Fruit fly (Drosophila melanogaster) whole organism, embryonic: ENCODE data around the gene CG13024.

Experiments
- Asciz ChIP-seq: fragments of 200-800 bp; sonication (Bioruptor generic); optimal IDR thresholded peaks from 2 replicates; lab custom pipeline; 2017; ENCODE audit warnings: missing biosample characterization, mild to moderate bottlenecking, missing genetic modification characterization, missing genetic modification reagents
- Bteb2 ChIP-seq: fragments of 200-800 bp; sonication (Bioruptor generic); optimal IDR thresholded peaks from 2 replicates; lab custom pipeline; 2016; ENCODE audit warnings: missing biosample characterization, missing genetic modification characterization
- CG10147 ChIP-seq: fragments of 200-800 bp; sonication (Bioruptor generic); optimal IDR thresholded peaks from 2 replicates; lab custom pipeline; 2019; ENCODE audit warnings: missing biosample characterization, mild to moderate bottlenecking, missing genetic modification characterization, moderate library complexity
- CG12659 ChIP-seq: fragments of 200-800 bp; sonication (Bioruptor generic); optimal IDR thresholded peaks from 3 replicates; lab custom pipeline; 2017; ENCODE audit warnings: mild to moderate bottlenecking, missing biosample characterization, missing genetic modification reagents, missing genetic modification characterization
- CG13287 ChIP-seq: fragments of 200-800 bp; sonication (Bioruptor generic); IDR thresholded peaks from 2 replicates; pipeline ENCODE4 v1.3.6; 2022; ENCODE audit warnings: missing biosample characterization, missing genetic modification characterization; ENCODE audit not compliant: partially characterized antibody
- CG13894 ChIP-seq: fragments of 200-800 bp; sonication (Bioruptor generic); optimal IDR thresholded peaks from 3 replicates; lab custom pipeline; 2018; ENCODE audit warnings: missing biosample characterization, mild to moderate bottlenecking, missing genetic modification characterization, moderate library complexity
- CG14710 ChIP-seq: fragments of 200-800 bp; sonication (Bioruptor generic); optimal IDR thresholded peaks from 3 replicates; lab custom pipeline; 2019; ENCODE audit warnings: missing biosample characterization, mild to moderate bottlenecking, missing genetic modification characterization, moderate library complexity
- CG15601 ChIP-seq: fragments of 200-800 bp; sonication (Bioruptor generic); optimal IDR thresholded peaks from 3 replicates; lab custom pipeline; 2019; ENCODE audit warnings: missing biosample characterization, mild to moderate bottlenecking, missing genetic modification characterization, moderate library complexity
- CG16813 ChIP-seq: fragments of 200-800 bp; sonication (Bioruptor generic); IDR thresholded peaks from 3 replicates; pipeline ENCODE4 v1.3.6; 2022; ENCODE audit warnings: missing biosample characterization, missing genetic modification characterization; ENCODE audit not compliant: partially characterized antibody
- CG16863 ChIP-seq: fragments of 200-800 bp; sonication (Bioruptor generic); optimal IDR thresholded peaks from 3 replicates; lab custom pipeline; 2016; ENCODE audit warnings: missing biosample characterization, missing genetic modification characterization
- CG17612 ChIP-seq: fragments of 200-800 bp; sonication (Bioruptor generic); IDR thresholded peaks from 2 replicates; pipeline ENCODE4 v1.3.6; 2022; ENCODE audit warnings: missing biosample characterization, missing genetic modification characterization
- CG17912 ChIP-seq: fragments of 200-800 bp; sonication (Bioruptor generic); optimal IDR thresholded peaks from 2 replicates; lab custom pipeline; 2018; ENCODE audit warnings: missing biosample characterization, mild to moderate bottlenecking, missing genetic modification characterization
- CG2116 ChIP-seq: fragments of 200-800 bp; sonication (Bioruptor generic); optimal IDR thresholded peaks from 3 replicates; lab custom pipeline; 2018; ENCODE audit warnings: missing biosample characterization, mild to moderate bottlenecking, missing genetic modification characterization
- CG2120 ChIP-seq: fragments of 200-800 bp; sonication (Bioruptor generic); optimal IDR thresholded peaks from 3 replicates; lab custom pipeline; 2016; ENCODE audit warnings: missing biosample characterization, missing genetic modification characterization
- CG2199 ChIP-seq: fragments of 200-800 bp; sonication (Bioruptor generic); IDR thresholded peaks from 3 replicates; pipeline ENCODE4 v1.3.6; 2022; ENCODE audit warnings: missing biosample characterization, missing genetic modification characterization
- CG2889 ChIP-seq: fragments of 200-800 bp; sonication (Bioruptor generic); IDR thresholded peaks from 3 replicates; pipeline ENCODE4 v1.3.6; 2022; ENCODE audit warnings: missing biosample characterization, missing genetic modification characterization
- CG30020 ChIP-seq: fragments of 200-800 bp; optimal IDR thresholded peaks from 2 replicates; lab custom pipeline; 2019; ENCODE audit warnings: missing biosample characterization, mild to moderate bottlenecking, missing genetic modification characterization, moderate library complexity
- CG4328 ChIP-seq: fragments of 200-800 bp; sonication (Bioruptor generic); optimal IDR thresholded peaks from 3 replicates; lab custom pipeline; 2017; ENCODE audit warnings: missing biosample characterization, missing genetic modification reagents, missing genetic modification characterization
- CG4707 ChIP-seq: fragments of 200-800 bp; sonication (Bioruptor generic); optimal IDR thresholded peaks from 2 replicates; lab custom pipeline; 2018; ENCODE audit warnings: missing biosample characterization, mild to moderate bottlenecking, missing genetic modification characterization, moderate library complexity
- CG4820 ChIP-seq: fragments of 200-800 bp; sonication (Bioruptor generic); optimal IDR thresholded peaks from 3 replicates; lab custom pipeline; 2016; ENCODE audit warnings: missing biosample characterization, missing genetic modification characterization
- CG8290 ChIP-seq, 3 experiments: fragments of 200-800 bp; sonication (Bioruptor generic); optimal IDR thresholded peaks; 2 replicates each; lab custom pipeline; 2016 to 2019; ENCODE audit warnings: missing biosample characterization in 3 of 3, missing genetic modification characterization in 3 of 3, mild to moderate bottlenecking in 2 of 3, moderate library complexity in 1 of 3
- CG9609 ChIP-seq: fragments of 200-800 bp; sonication (Bioruptor generic); optimal IDR thresholded peaks from 3 replicates; lab custom pipeline; 2016; ENCODE audit warnings: missing biosample characterization, missing genetic modification characterization
- CHES-1-like ChIP-seq: fragments of 200-800 bp; sonication (Bioruptor generic); optimal IDR thresholded peaks from 2 replicates; lab custom pipeline; 2016; ENCODE audit warnings: missing biosample characterization, missing genetic modification characterization
- CTCF ChIP-seq: fragments of 200-800 bp; sonication (Bioruptor generic); optimal IDR thresholded peaks from 2 replicates; lab custom pipeline; 2017; ENCODE audit warnings: missing biosample characterization, mild to moderate bottlenecking, missing genetic modification characterization, moderate library complexity
- D19A ChIP-seq: fragments of 200-800 bp; optimal IDR thresholded peaks from 3 replicates; lab custom pipeline; 2019; ENCODE audit warnings: missing biosample characterization, mild to moderate bottlenecking, missing genetic modification characterization, moderate library complexity
- Deaf1 ChIP-seq: fragments of 200-800 bp; optimal IDR thresholded peaks from 3 replicates; lab custom pipeline; 2019; ENCODE audit warnings: missing biosample characterization, mild to moderate bottlenecking, missing genetic modification characterization, moderate library complexity
- Fer1 ChIP-seq: fragments of 200-800 bp; sonication (Bioruptor generic); optimal IDR thresholded peaks from 2 replicates; lab custom pipeline; 2017; ENCODE audit warnings: missing biosample characterization, mild to moderate bottlenecking, missing genetic modification characterization
- H2.0 ChIP-seq: fragments of 200-800 bp; sonication (Bioruptor generic); IDR thresholded peaks from 2 replicates; pipeline ENCODE4 v1.3.6; 2022; ENCODE audit warnings: missing biosample characterization, missing genetic modification characterization
- HHEX ChIP-seq: fragments of 200-800 bp; sonication (Bioruptor generic); optimal IDR thresholded peaks from 3 replicates; lab custom pipeline; 2017; ENCODE audit warnings: missing biosample characterization, mild to moderate bottlenecking, missing genetic modification characterization, missing genetic modification reagents
- Hsf ChIP-seq: fragments of 200-800 bp; sonication (Bioruptor generic); optimal IDR thresholded peaks from 3 replicates; lab custom pipeline; 2016; ENCODE audit warnings: missing biosample characterization, missing genetic modification characterization
- Jarid2 ChIP-seq: fragments of 200-800 bp; sonication (Bioruptor generic); optimal IDR thresholded peaks from 3 replicates; lab custom pipeline; 2017; ENCODE audit warnings: mild to moderate bottlenecking, missing biosample characterization, missing genetic modification reagents, missing genetic modification characterization
- MESR4 ChIP-seq: fragments of 200-800 bp; sonication (Bioruptor generic); optimal IDR thresholded peaks from 2 replicates; lab custom pipeline; 2018; ENCODE audit warnings: missing biosample characterization, mild to moderate bottlenecking, missing genetic modification characterization, moderate library complexity
- Spps ChIP-seq: fragments of 200-800 bp; sonication (Bioruptor generic); optimal IDR thresholded peaks from 2 replicates; lab custom pipeline; 2018; ENCODE audit warnings: missing biosample characterization, mild to moderate bottlenecking, missing genetic modification characterization
- Trl ChIP-seq, 3 experiments: fragments of >200 bp in 2 of 3; fragments of 200-800 bp in 1 of 3; sonication (Bioruptor generic) in 1 of 3; optimal IDR thresholded peaks; 2 replicates in 1 of 3; 3 replicates in 2 of 3; lab custom pipeline; 2016 to 2017; ENCODE audit warnings: missing biosample characterization in 1 of 3, missing genetic modification characterization in 1 of 3
- cg ChIP-seq: fragments of 200-800 bp; sonication (Bioruptor generic); optimal IDR thresholded peaks from 3 replicates; lab custom pipeline; 2019; ENCODE audit warnings: missing biosample characterization, mild to moderate bottlenecking, missing genetic modification characterization, moderate library complexity
- ci ChIP-seq: fragments of 200-800 bp; sonication (Bioruptor generic); IDR thresholded peaks from 3 replicates; pipeline ENCODE4 v1.3.6; 2022; ENCODE audit warnings: missing biosample characterization, missing genetic modification characterization
- cwo ChIP-seq: fragments of 200-800 bp; sonication (Bioruptor generic); optimal IDR thresholded peaks from 3 replicates; lab custom pipeline; 2017; ENCODE audit warnings: missing biosample characterization, missing genetic modification characterization, mild to moderate bottlenecking, moderate library complexity, missing genetic modification reagents
- exex ChIP-seq: fragments of 200-800 bp; sonication (Bioruptor generic); optimal IDR thresholded peaks from 4 replicates; lab custom pipeline; 2018; ENCODE audit warnings: missing biosample characterization, mild to moderate bottlenecking, missing genetic modification characterization, moderate library complexity
- fd3F ChIP-seq: fragments of 200-800 bp; sonication (Bioruptor generic); optimal IDR thresholded peaks from 2 replicates; lab custom pipeline; 2018; ENCODE audit warnings: missing biosample characterization, mild to moderate bottlenecking, missing genetic modification characterization, moderate library complexity
- fu2 ChIP-seq: fragments of 200-800 bp; sonication (Bioruptor generic); optimal IDR thresholded peaks from 2 replicates; lab custom pipeline; 2016; ENCODE audit warnings: missing biosample characterization, missing genetic modification characterization
- gsb-n ChIP-seq: fragments of 200-800 bp; sonication (Bioruptor generic); optimal IDR thresholded peaks from 3 replicates; lab custom pipeline; 2018; ENCODE audit warnings: missing biosample characterization, mild to moderate bottlenecking, missing genetic modification characterization
- gt ChIP-seq: fragments of 200-800 bp; sonication (Bioruptor generic); IDR thresholded peaks from 2 replicates; pipeline ENCODE4 v1.3.6; 2022; ENCODE audit warnings: missing biosample characterization, missing genetic modification characterization
- hkb ChIP-seq, 2 experiments: fragments of 200-800 bp in 1 of 2; fragments of >200 bp in 1 of 2; sonication (Bioruptor generic) in 1 of 2; IDR thresholded peaks in 1 of 2; optimal IDR thresholded peaks in 1 of 2; 2 replicates each; pipeline versions ENCODE4 v1.3.6 to Lab custom; 2017 to 2022; ENCODE audit warnings: missing biosample characterization in 1 of 2, missing genetic modification characterization in 1 of 2
- lbe ChIP-seq: fragments of 200-800 bp; sonication (Bioruptor generic); optimal IDR thresholded peaks from 2 replicates; lab custom pipeline; 2016; ENCODE audit warnings: missing biosample characterization, mild to moderate bottlenecking, missing genetic modification characterization
- luna ChIP-seq: fragments of 200-800 bp; sonication (Bioruptor generic); optimal IDR thresholded peaks from 2 replicates; lab custom pipeline; 2016; ENCODE audit warnings: missing biosample characterization, missing genetic modification characterization
- onecut ChIP-seq: fragments of 200-800 bp; sonication (Bioruptor generic); IDR thresholded peaks from 2 replicates; pipeline ENCODE4 v1.3.6; 2022; ENCODE audit warnings: missing biosample characterization, missing genetic modification characterization
- pho ChIP-seq: fragments of 200-800 bp; sonication (Bioruptor generic); optimal IDR thresholded peaks from 2 replicates; lab custom pipeline; 2016; ENCODE audit warnings: missing biosample characterization, missing genetic modification characterization
- row ChIP-seq: fragments of 200-800 bp; sonication (Bioruptor generic); IDR thresholded peaks from 3 replicates; pipeline ENCODE4 v1.3.6; 2022; ENCODE audit warnings: missing biosample characterization, missing genetic modification characterization
- sens ChIP-seq: fragments of 200-800 bp; sonication (Bioruptor generic); peaks from one replicate; lab custom pipeline; 2016; ENCODE audit warnings: missing biosample characterization, missing genetic modification characterization
- tna ChIP-seq: fragments of 200-800 bp; sonication (Bioruptor generic); IDR thresholded peaks from 2 replicates; pipeline ENCODE4 v1.3.6; 2022; ENCODE audit warnings: missing biosample characterization, missing genetic modification characterization; ENCODE audit not compliant: partially characterized antibody

The CG13024 gene

dm6 chr3L:16800026-16800425 is 28.8 kb downstream of the CG13024 start:
- TF ChIP-seq fu2 (GFP tag; lab: Kevin White, UChicago), result no peak
- peak; percentile 10; the same call in 1 of the 2 replicates for TF ChIP-seq CG13287 (GFP tag; lab: Robert Waterston, UW)
- no peak for TF ChIP-seq CG2120 (GFP tag; lab: Kevin White, UChicago)
- no peak for TF ChIP-seq onecut (GFP tag; lab: Robert Waterston, UW)
- peak; percentile 45 to 46 for TF ChIP-seq Trl (optimal IDR thresholded peaks at IDR 0.05; lab: Kevin White, UChicago)
- TF ChIP-seq Trl (GFP tag; optimal IDR thresholded peaks at IDR 0.05; lab: Kevin White, UChicago), result no peak
- TF ChIP-seq fd3F (GFP tag; lab: Kevin White, UChicago), result no peak
- no peak for TF ChIP-seq gsb-n (tag; lab: Kevin White, UChicago)
- peak; percentile 69 for TF ChIP-seq Jarid2 (GFP tag; lab: Kevin White, UChicago)
- TF ChIP-seq sens (GFP tag; lab: Kevin White, UChicago), result peak; percentile 49
- no peak for TF ChIP-seq CG8290 (GFP tag; optimal IDR thresholded peaks at IDR 0.05; lab: Kevin White, UChicago)
- TF ChIP-seq CG8290 (tag; optimal IDR thresholded peaks at IDR 0.05; lab: Kevin White, UChicago), result peak in 1 of 2 experiments; percentile 61
- no peak for TF ChIP-seq hkb (optimal IDR thresholded peaks at IDR 0.05; lab: Kevin White, UChicago)
- no peak for TF ChIP-seq hkb (GFP tag; IDR thresholded peaks at IDR 0.05; lab: Robert Waterston, UW)
- no peak for TF ChIP-seq Bteb2
- no peak for TF ChIP-seq tna
- TF ChIP-seq Spps, result no peak
- TF ChIP-seq CG2889 (GFP tag; lab: Robert Waterston, UW), result no peak
- no peak; the same call in 2 of the 3 replicates for TF ChIP-seq row (GFP tag; lab: Robert Waterston, UW)
- TF ChIP-seq cg (GFP tag; lab: Kevin White, UChicago), result peak; percentile 37
- peak; percentile 19 for TF ChIP-seq Fer1
- no peak for TF ChIP-seq luna (GFP tag; lab: Kevin White, UChicago)
- no peak for TF ChIP-seq gt (GFP tag; lab: Robert Waterston, UW)
- 0 out of 2 replicates have a peak, but pooled peaks have one; percentile 14 for TF ChIP-seq CG17612 (GFP tag; lab: Robert Waterston, UW)
- no peak for TF ChIP-seq CG4707 (GFP tag; lab: Kevin White, UChicago)
- TF ChIP-seq Deaf1, result peak; percentile 84
- peak; percentile 44 for TF ChIP-seq CG15601 (tag; lab: Kevin White, UChicago)
- TF ChIP-seq CG30020, result no peak
- TF ChIP-seq Asciz, result peak; percentile 20
- TF ChIP-seq CG14710, result no peak
- no peak for TF ChIP-seq CG16863 (GFP tag; lab: Kevin White, UChicago)
- TF ChIP-seq pho, result no peak
- TF ChIP-seq CG4820 (GFP tag; lab: Kevin White, UChicago), result no peak
- no peak for TF ChIP-seq CG10147 (GFP tag; lab: Kevin White, UChicago)
- TF ChIP-seq Hsf (GFP tag; lab: Kevin White, UChicago), result no peak
- TF ChIP-seq exex (tag; lab: Kevin White, UChicago), result peak; percentile 12
- 0 out of 3 replicates have a peak, but pooled peaks have one; percentile 25 for TF ChIP-seq CG2199 (GFP tag; lab: Robert Waterston, UW)
- TF ChIP-seq CG2116, result no peak
- no peak for TF ChIP-seq CG12659
- TF ChIP-seq ci (GFP tag; lab: Robert Waterston, UW), result peak; percentile 51; the same call in 1 of the 3 replicates
- no peak for TF ChIP-seq CTCF (GFP tag; lab: Kevin White, UChicago)
- TF ChIP-seq CG16813 (GFP tag; lab: Robert Waterston, UW), result no peak
- TF ChIP-seq CHES-1-like (GFP tag; lab: Kevin White, UChicago), result no peak
- TF ChIP-seq cwo (GFP tag; lab: Kevin White, UChicago), result peak; percentile 43
- TF ChIP-seq D19A (tag; lab: Kevin White, UChicago), result no peak
- TF ChIP-seq CG13894 (tag; lab: Kevin White, UChicago), result peak; percentile 3
- TF ChIP-seq CG9609 (GFP tag; lab: Kevin White, UChicago), result no peak
- TF ChIP-seq CG17912 (GFP tag; lab: Kevin White, UChicago), result no peak
- TF ChIP-seq lbe (GFP tag; lab: Kevin White, UChicago), result peak; percentile 43
- TF ChIP-seq MESR4 (GFP tag; lab: Kevin White, UChicago), result peak; percentile 2
- no peak for TF ChIP-seq H2.0
- no peak for TF ChIP-seq CG4328 (GFP tag; lab: Kevin White, UChicago)
- no peak for TF ChIP-seq HHEX
